In genomic region chr3L:11261456-11262082, dm6 we compare ENCODE assay signal across 5 fruit fly cellular contexts.
TF ChIP-seq lines count a peak whose summit lies in the region.

No protein-coding gene starts in this region.

- peak; percentile 53 for TF ChIP-seq CTCF in whole organism, embryonic (GFP tag; optimal IDR thresholded peaks at IDR 0.05; lab: Kevin White, UChicago)

TF ChIP-seq in whole organism, adult, 20 proteins besides CTCF, POLR2A, EP300 and RAD21 (continues in another document):
- TF ChIP-seq bab1 (GFP tag; optimal IDR thresholded peaks at IDR 0.05; lab: Kevin White, UChicago) (peak; percentile 96), CG1620 (GFP tag; optimal IDR thresholded peaks at IDR 0.05; lab: Kevin White, UChicago) (peak; percentile 18), CG7101 (tag; optimal IDR thresholded peaks at IDR 0.05; lab: Kevin White, UChicago) (peak; percentile 90), Crg-1 (GFP tag; optimal IDR thresholded peaks at IDR 0.05; lab: Kevin White, UChicago) (no peak), tj (GFP tag; optimal IDR thresholded peaks at IDR 0.05; lab: Kevin White, UChicago) (peak; percentile 73), CG11617 (GFP tag; optimal IDR thresholded peaks at IDR 0.05; lab: Kevin White, UChicago) (peak; percentile 79), Hr96 (GFP tag; optimal IDR thresholded peaks at IDR 0.05; lab: Kevin White, UChicago) (no peak), CG7045 (GFP tag; optimal IDR thresholded peaks at IDR 0.05; lab: Kevin White, UChicago) (peak; percentile 88), CG33017 (tag; optimal IDR thresholded peaks at IDR 0.05; lab: Kevin White, UChicago) (peak; percentile 86), cic (GFP tag; optimal IDR thresholded peaks at IDR 0.05; lab: Kevin White, UChicago) (peak; percentile 14), cnc (optimal IDR thresholded peaks at IDR 0.05; lab: Kevin White, UChicago) (no peak), ovo (GFP tag; optimal IDR thresholded peaks at IDR 0.05; lab: Kevin White, UChicago) (peak; percentile 34), CG5204 (GFP tag; optimal IDR thresholded peaks at IDR 0.05; lab: Kevin White, UChicago) (no peak), CG12768 (GFP tag; optimal IDR thresholded peaks at IDR 0.05; lab: Kevin White, UChicago) (peak; percentile 41), pad (GFP tag; optimal IDR thresholded peaks at IDR 0.05; lab: Kevin White, UChicago) (peak; percentile 74), Clk (GFP tag; optimal IDR thresholded peaks at IDR 0.05; lab: Kevin White, UChicago) (no peak), CG14711 (tag; optimal IDR thresholded peaks at IDR 0.05; lab: Kevin White, UChicago) (peak; percentile 89), kay (GFP tag; lab: Kevin White, UChicago; ENCODE audit: borderline replicate concordance) (no peak)

TF ChIP-seq in whole organism, embryonic, 481 proteins besides CTCF, POLR2A, EP300 and RAD21 (continues in another document):
- TF ChIP-seq schlank (tag; optimal IDR thresholded peaks at IDR 0.05; lab: Kevin White, UChicago), result no peak
- peak; percentile 95 for TF ChIP-seq CG2678 (tag; optimal IDR thresholded peaks at IDR 0.05; lab: Kevin White, UChicago)
- TF ChIP-seq pfk (GFP tag; optimal IDR thresholded peaks at IDR 0.05; lab: Kevin White, UChicago), result no peak
- peak; percentile 46; the same call in 1 of the 2 replicates for TF ChIP-seq gsb (GFP tag; IDR thresholded peaks at IDR 0.05; lab: Robert Waterston, UW)
- no peak for TF ChIP-seq CHES-1-like (GFP tag; optimal IDR thresholded peaks at IDR 0.05; lab: Kevin White, UChicago)
- no peak for TF ChIP-seq Dll (GFP tag; IDR thresholded peaks at IDR 0.05; lab: Robert Waterston, UW; ENCODE audit: partially characterized antibody)
- TF ChIP-seq CkIIα-i1 (GFP tag; IDR thresholded peaks at IDR 0.05; lab: Robert Waterston, UW), result no peak
- peak; percentile 80 for TF ChIP-seq CG10366 (GFP tag; IDR thresholded peaks at IDR 0.05; lab: Robert Waterston, UW)
- TF ChIP-seq Dek (tag; optimal IDR thresholded peaks at IDR 0.05; lab: Kevin White, UChicago), result peak; percentile 81
- TF ChIP-seq dmrt99B (tag; optimal IDR thresholded peaks at IDR 0.05; lab: Kevin White, UChicago), result peak; percentile 95
- TF ChIP-seq CG4404 (GFP tag; IDR thresholded peaks at IDR 0.05; lab: Robert Waterston, UW), result peak; percentile 71
- TF ChIP-seq seq (GFP tag; IDR thresholded peaks at IDR 0.05; lab: Robert Waterston, UW), result peak; percentile 85
- TF ChIP-seq nerfin-1 (tag; optimal IDR thresholded peaks at IDR 0.05; lab: Kevin White, UChicago), result peak; percentile 83
- no peak for TF ChIP-seq CG9876 (GFP tag; optimal IDR thresholded peaks at IDR 0.05; lab: Kevin White, UChicago)
- TF ChIP-seq CG18619 (GFP tag; optimal IDR thresholded peaks at IDR 0.05; lab: Kevin White, UChicago), result peak; percentile 74
- no peak for TF ChIP-seq Doc3 (GFP tag; IDR thresholded peaks at IDR 0.05; lab: Robert Waterston, UW; ENCODE audit: partially characterized antibody)
- TF ChIP-seq ci (GFP tag; IDR thresholded peaks at IDR 0.05; lab: Robert Waterston, UW), result peak; percentile 63; the same call in 1 of the 3 replicates
- peak; percentile 92 for TF ChIP-seq CG17328 (GFP tag; IDR thresholded peaks at IDR 0.05; lab: Robert Waterston, UW)

TF ChIP-seq in whole organism, prepupa, 60 proteins besides CTCF, POLR2A, EP300 and RAD21 (continues in another document):
- TF ChIP-seq Hr39 (GFP tag; optimal IDR thresholded peaks at IDR 0.05; lab: Kevin White, UChicago) (peak; percentile 46), CG1621 (tag; optimal IDR thresholded peaks at IDR 0.05; lab: Kevin White, UChicago) (peak; percentile 70), Blimp-1 (GFP tag; optimal IDR thresholded peaks at IDR 0.05; lab: Kevin White, UChicago) (peak; percentile 75), esn (GFP tag; optimal IDR thresholded peaks at IDR 0.05; lab: Kevin White, UChicago) (peak; percentile 78), CG11902 (GFP tag; optimal IDR thresholded peaks at IDR 0.05; lab: Kevin White, UChicago) (peak; percentile 84), Lpt (GFP tag; optimal IDR thresholded peaks at IDR 0.05; lab: Kevin White, UChicago) (peak; percentile 77), CG34406 (GFP tag; optimal IDR thresholded peaks at IDR 0.05; lab: Kevin White, UChicago) (peak; percentile 96), eg (GFP tag; IDR thresholded peaks at IDR 0.05; lab: Robert Waterston, UW) (peak; percentile 89), Hr38 (GFP tag; optimal IDR thresholded peaks at IDR 0.05; lab: Kevin White, UChicago) (no peak), dac (GFP tag; optimal IDR thresholded peaks at IDR 0.05; lab: Kevin White, UChicago) (peak; percentile 26), dsx (GFP tag; optimal IDR thresholded peaks at IDR 0.05; lab: Kevin White, UChicago; ENCODE audit: poor library complexity, severe bottlenecking) (peak; percentile 96), Sox14 (GFP tag; optimal IDR thresholded peaks at IDR 0.05; lab: Kevin White, UChicago) (peak; percentile 54), CG6808 (GFP tag; optimal IDR thresholded peaks at IDR 0.05; lab: Kevin White, UChicago) (peak; percentile 93), CG6854 (GFP tag; optimal IDR thresholded peaks at IDR 0.05; lab: Kevin White, UChicago) (peak; percentile 71), CG3032 (tag; optimal IDR thresholded peaks at IDR 0.05; lab: Kevin White, UChicago) (peak; percentile 97), CG15336 (GFP tag; IDR thresholded peaks at IDR 0.05; lab: Robert Waterston, UW) (peak; percentile 95), fd85E (GFP tag; optimal IDR thresholded peaks at IDR 0.05; lab: Kevin White, UChicago) (peak; percentile 49), ss (GFP tag; optimal IDR thresholded peaks at IDR 0.05; lab: Kevin White, UChicago) (peak; percentile 96 to 97), CG32006 (GFP tag; optimal IDR thresholded peaks at IDR 0.05; lab: Kevin White, UChicago) (peak; percentile 88)

TF ChIP-seq in whole organism, pupa, 21 proteins besides CTCF, POLR2A, EP300 and RAD21 (continues in another document):
- TF ChIP-seq Ets98B (GFP tag; IDR thresholded peaks at IDR 0.05; lab: Robert Waterston, UW), result peak; percentile 38; the same call in 1 of the 2 replicates
- peak; percentile 84 for TF ChIP-seq CG13204 (GFP tag; optimal IDR thresholded peaks at IDR 0.05; lab: Kevin White, UChicago)
- peak; percentile 90 for TF ChIP-seq D1 (tag; optimal IDR thresholded peaks at IDR 0.05; lab: Kevin White, UChicago)
- peak; percentile 58; the same call in 2 of the 3 replicates for TF ChIP-seq fd96Ca (GFP tag; IDR thresholded peaks at IDR 0.05; lab: Robert Waterston, UW)
- peak; percentile 82 for TF ChIP-seq Pif1B (GFP tag; optimal IDR thresholded peaks at IDR 0.05; lab: Kevin White, UChicago)
- TF ChIP-seq CG34367 (tag; optimal IDR thresholded peaks at IDR 0.05; lab: Kevin White, UChicago), result peak; percentile 92
- peak; percentile 90 for TF ChIP-seq Snoo (tag; optimal IDR thresholded peaks at IDR 0.05; lab: Kevin White, UChicago)
- TF ChIP-seq CG10348 (GFP tag; IDR thresholded peaks at IDR 0.05; lab: Robert Waterston, UW), result no peak; the same call in 1 of the 2 replicates
- TF ChIP-seq CG9948 (tag; optimal IDR thresholded peaks at IDR 0.05; lab: Kevin White, UChicago), result peak; percentile 90
- peak; percentile 62 for TF ChIP-seq Pif1A (GFP tag; optimal IDR thresholded peaks at IDR 0.05; lab: Kevin White, UChicago)
- TF ChIP-seq CG15710 (tag; optimal IDR thresholded peaks at IDR 0.05; lab: Kevin White, UChicago), result peak; percentile 98
- TF ChIP-seq CG4496 (GFP tag; IDR thresholded peaks at IDR 0.05; lab: Robert Waterston, UW), result peak; percentile 87; the same call in 1 of the 3 replicates
- TF ChIP-seq rn (GFP tag; IDR thresholded peaks at IDR 0.05; lab: Robert Waterston, UW), result peak; percentile 69
- TF ChIP-seq CG32121 (GFP tag; IDR thresholded peaks at IDR 0.05; lab: Robert Waterston, UW), result peak; percentile 89
- TF ChIP-seq CG14655 (GFP tag; optimal IDR thresholded peaks at IDR 0.05; lab: Kevin White, UChicago), result peak; percentile 87
- TF ChIP-seq EcR (GFP tag; optimal IDR thresholded peaks at IDR 0.05; lab: Kevin White, UChicago), result peak; percentile 66
- peak; percentile 98 for TF ChIP-seq CG8159 (tag; optimal IDR thresholded peaks at IDR 0.05; lab: Kevin White, UChicago)
- TF ChIP-seq gl (tag; optimal IDR thresholded peaks at IDR 0.05; lab: Kevin White, UChicago), result peak; percentile 55
- peak; percentile 88 for TF ChIP-seq CG17806 (tag; optimal IDR thresholded peaks at IDR 0.05; lab: Kevin White, UChicago)
- TF ChIP-seq CG12605 (GFP tag; IDR thresholded peaks at IDR 0.05; lab: Robert Waterston, UW), result peak; percentile 86

TF ChIP-seq in whole organism, wandering third instar larva, 38 proteins besides CTCF, POLR2A, EP300 and RAD21 (continues in another document):
- TF ChIP-seq pan (optimal IDR thresholded peaks at IDR 0.05; lab: Kevin White, UChicago), result no peak
- TF ChIP-seq rgr (GFP tag; optimal IDR thresholded peaks at IDR 0.05; lab: Kevin White, UChicago), result peak; percentile 82
- no peak for TF ChIP-seq Hr78 (GFP tag; optimal IDR thresholded peaks at IDR 0.05; lab: Kevin White, UChicago)
- no peak for TF ChIP-seq N (GFP tag; optimal IDR thresholded peaks at IDR 0.05; lab: Kevin White, UChicago)
- TF ChIP-seq Rel (GFP tag; optimal IDR thresholded peaks at IDR 0.05; lab: Kevin White, UChicago), result peak; percentile 60
- TF ChIP-seq Rel (tag; optimal IDR thresholded peaks at IDR 0.05; lab: Kevin White, UChicago), result peak; percentile 56
- peak; percentile 45 for TF ChIP-seq brk (GFP tag; optimal IDR thresholded peaks at IDR 0.05; lab: Kevin White, UChicago)
- TF ChIP-seq Jra (GFP tag; optimal IDR thresholded peaks at IDR 0.05; lab: Kevin White, UChicago), result no peak
- peak; percentile 5 for TF ChIP-seq woc (GFP tag; optimal IDR thresholded peaks at IDR 0.05; lab: Kevin White, UChicago)
- no peak for TF ChIP-seq Myc (optimal IDR thresholded peaks at IDR 0.05; lab: Kevin White, UChicago)
- peak; percentile 90 for TF ChIP-seq HLH106 (tag; optimal IDR thresholded peaks at IDR 0.05; lab: Kevin White, UChicago)
- TF ChIP-seq fru (GFP tag; optimal IDR thresholded peaks at IDR 0.05; lab: Kevin White, UChicago), result peak; percentile 12
- peak; percentile 27 for TF ChIP-seq br (GFP tag; optimal IDR thresholded peaks at IDR 0.05; lab: Kevin White, UChicago)
- TF ChIP-seq tai (GFP tag; optimal IDR thresholded peaks at IDR 0.05; lab: Kevin White, UChicago), result no peak
- TF ChIP-seq foxo (GFP tag; optimal IDR thresholded peaks at IDR 0.05; lab: Kevin White, UChicago), result peak in 1 of 2 experiments; percentile 75
- no peak for TF ChIP-seq dsf (GFP tag; optimal IDR thresholded peaks at IDR 0.05; lab: Kevin White, UChicago; ENCODE audit: borderline replicate concordance)
- no peak for TF ChIP-seq usp (GFP tag; optimal IDR thresholded peaks at IDR 0.05; lab: Kevin White, UChicago)
- TF ChIP-seq ey (GFP tag; optimal IDR thresholded peaks at IDR 0.05; lab: Kevin White, UChicago), result peak; percentile 42
- TF ChIP-seq CrebA (GFP tag; optimal IDR thresholded peaks at IDR 0.05; lab: Kevin White, UChicago; ENCODE audit: borderline replicate concordance), result no peak
- no peak for TF ChIP-seq dl (GFP tag; optimal IDR thresholded peaks at IDR 0.05; lab: Kevin White, UChicago; ENCODE audit: insufficient read depth in 1 of 2, partially characterized antibody in 2 of 2)
- peak; percentile 94 for TF ChIP-seq Sp1 (GFP tag; optimal IDR thresholded peaks at IDR 0.05; lab: Kevin White, UChicago)
- TF ChIP-seq Hr83 (GFP tag; optimal IDR thresholded peaks at IDR 0.05; lab: Kevin White, UChicago; ENCODE audit: poor library complexity, severe bottlenecking), result no peak
- peak; percentile 77 for TF ChIP-seq h (GFP tag; optimal IDR thresholded peaks at IDR 0.05; lab: Kevin White, UChicago)
